Fruit fly (Drosophila melanogaster) whole organism, embryonic: ENCODE results near the gene nonC.
A peak's percentile ranks its signal among the peaks of the same experiment; 100 is the strongest.

Experiments
- ATbp ChIP-seq: fragments of 200-800 bp; sonication (Bioruptor generic); optimal IDR thresholded peaks from 2 replicates; lab custom pipeline; 2017; ENCODE audit warnings: missing biosample characterization, mild to moderate bottlenecking, missing genetic modification characterization, missing genetic modification reagents
- Antp ChIP-seq: fragments of 200-800 bp; sonication (Bioruptor generic); optimal IDR thresholded peaks from 3 replicates; lab custom pipeline; 2016; ENCODE audit warnings: missing biosample characterization, missing genetic modification characterization
- CG11456 ChIP-seq: fragments of 200-800 bp; sonication (Bioruptor generic); IDR thresholded peaks from 3 replicates; pipeline ENCODE4 v1.3.6; 2022; ENCODE audit warnings: missing biosample characterization, missing genetic modification characterization
- CG11504 ChIP-seq: fragments of 200-800 bp; sonication (Bioruptor generic); optimal IDR thresholded peaks from 3 replicates; lab custom pipeline; 2019; ENCODE audit warnings: missing biosample characterization, mild to moderate bottlenecking, missing genetic modification characterization, moderate library complexity
- CG11560 ChIP-seq: fragments of 200-800 bp; sonication (Bioruptor generic); IDR thresholded peaks from 3 replicates; pipeline ENCODE4 v1.3.6; 2022; ENCODE audit warnings: missing biosample characterization, missing genetic modification characterization
- CG12236 ChIP-seq: fragments of 200-800 bp; sonication (Bioruptor generic); optimal IDR thresholded peaks from 2 replicates; lab custom pipeline; 2016; ENCODE audit warnings: missing biosample characterization, missing genetic modification characterization
- CG15479 ChIP-seq: fragments of 200-800 bp; sonication (Bioruptor generic); optimal IDR thresholded peaks from 3 replicates; lab custom pipeline; 2019; ENCODE audit warnings: missing biosample characterization, mild to moderate bottlenecking, missing genetic modification characterization, moderate library complexity
- CG1603 ChIP-seq: fragments of 200-800 bp; sonication (Bioruptor generic); optimal IDR thresholded peaks from 2 replicates; lab custom pipeline; 2019; ENCODE audit warnings: missing biosample characterization, mild to moderate bottlenecking, missing genetic modification characterization, moderate library complexity
- CG17829 ChIP-seq: fragments of 200-800 bp; optimal IDR thresholded peaks from 2 replicates; lab custom pipeline; 2019; ENCODE audit warnings: missing biosample characterization, mild to moderate bottlenecking, missing genetic modification characterization, moderate library complexity
- CG3065 ChIP-seq: fragments of 200-800 bp; sonication (Bioruptor generic); optimal IDR thresholded peaks from 2 replicates; lab custom pipeline; 2016; ENCODE audit warnings: missing biosample characterization, missing genetic modification characterization
- CG31388 ChIP-seq: fragments of 200-800 bp; sonication (Bioruptor generic); optimal IDR thresholded peaks from 2 replicates; lab custom pipeline; 2016; ENCODE audit warnings: missing biosample characterization, missing genetic modification characterization
- CG32767 ChIP-seq: fragments of 200-800 bp; sonication (Bioruptor generic); IDR thresholded peaks from 2 replicates; pipeline ENCODE4 v1.3.6; 2022; ENCODE audit warnings: missing biosample characterization, missing genetic modification characterization
- CG3726 ChIP-seq: fragments of 200-800 bp; sonication (Bioruptor generic); IDR thresholded peaks from 3 replicates; pipeline ENCODE4, ENCODE4 v1.3.6; 2022; ENCODE audit warnings: missing biosample characterization, missing genetic modification characterization
- CG6813 ChIP-seq: fragments of 200-800 bp; sonication (Bioruptor generic); optimal IDR thresholded peaks from 2 replicates; lab custom pipeline; 2017; ENCODE audit warnings: missing biosample characterization, missing genetic modification characterization, mild to moderate bottlenecking, moderate library complexity, missing genetic modification reagents
- CG7271 ChIP-seq: fragments of 200-800 bp; sonication (Bioruptor generic); optimal IDR thresholded peaks from 2 replicates; lab custom pipeline; 2018; ENCODE audit warnings: missing biosample characterization, mild to moderate bottlenecking, missing genetic modification characterization, moderate library complexity
- CG7357 ChIP-seq: fragments of 200-800 bp; sonication (Bioruptor generic); IDR thresholded peaks from 3 replicates; pipeline ENCODE4 v1.3.6; 2022; ENCODE audit warnings: missing biosample characterization, missing genetic modification characterization
- CG8478 ChIP-seq: fragments of >200 bp; optimal IDR thresholded peaks from 2 replicates; lab custom pipeline; 2018
- CG9727 ChIP-seq: fragments of 200-800 bp; sonication (Bioruptor generic); optimal IDR thresholded peaks from 3 replicates; lab custom pipeline; 2017; ENCODE audit warnings: missing biosample characterization, mild to moderate bottlenecking, missing genetic modification characterization
- Dll ChIP-seq: fragments of 200-800 bp; sonication (Bioruptor generic); IDR thresholded peaks from 4 replicates; pipeline ENCODE4 v1.3.6; 2022; ENCODE audit warnings: missing biosample characterization, missing genetic modification characterization; ENCODE audit not compliant: partially characterized antibody
- Drgx ChIP-seq: fragments of 200-800 bp; sonication (Bioruptor generic); IDR thresholded peaks from 2 replicates; pipeline ENCODE4 v1.3.6; 2022; ENCODE audit warnings: missing biosample characterization, missing genetic modification characterization
- Fer3 ChIP-seq: fragments of 200-800 bp; sonication (Bioruptor generic); optimal IDR thresholded peaks from 2 replicates; lab custom pipeline; 2018; ENCODE audit warnings: missing biosample characterization, mild to moderate bottlenecking, missing genetic modification characterization, moderate library complexity
- Mad ChIP-seq: fragments of 200-800 bp; sonication (Bioruptor generic); optimal IDR thresholded peaks from 2 replicates; lab custom pipeline; 2016; ENCODE audit warnings: missing biosample characterization, missing genetic modification characterization
- NFAT ChIP-seq: fragments of 200-800 bp; sonication (Bioruptor generic); IDR thresholded peaks from 2 replicates; pipeline ENCODE4 v1.3.6; 2022; ENCODE audit warnings: missing biosample characterization, missing genetic modification characterization
- NfI ChIP-seq: fragments of 200-800 bp; sonication (Bioruptor generic); optimal IDR thresholded peaks from 3 replicates; lab custom pipeline; 2018; ENCODE audit warnings: missing biosample characterization, mild to moderate bottlenecking, missing genetic modification characterization, moderate library complexity
- Side ChIP-seq: fragments of 200-800 bp; sonication (Bioruptor generic); optimal IDR thresholded peaks from 2 replicates; lab custom pipeline; 2016; ENCODE audit warnings: missing biosample characterization, missing genetic modification characterization
- Sin3A ChIP-seq: fragments of >200 bp; optimal IDR thresholded peaks from 2 replicates; lab custom pipeline; 2018
- Usf ChIP-seq: fragments of 200-800 bp; sonication (Bioruptor generic); optimal IDR thresholded peaks from 2 replicates; lab custom pipeline; 2017; ENCODE audit warnings: missing genotype, missing biosample characterization, missing genetic modification characterization
- aop ChIP-seq: fragments of 200-800 bp; sonication (Bioruptor generic); IDR thresholded peaks from 2 replicates; pipeline ENCODE4 v1.3.6; 2022; ENCODE audit warnings: missing biosample characterization, missing genetic modification characterization
- bbx ChIP-seq: fragments of 200-800 bp; sonication (Bioruptor generic); IDR thresholded peaks from 2 replicates; pipeline ENCODE4 v1.3.6; 2022; ENCODE audit warnings: missing biosample characterization, missing genetic modification characterization; ENCODE audit not compliant: partially characterized antibody
- bcd ChIP-seq: fragments of 200-800 bp; sonication (Bioruptor generic); optimal IDR thresholded peaks from 2 replicates; lab custom pipeline; 2017; ENCODE audit warnings: missing biosample characterization, mild to moderate bottlenecking, missing genetic modification characterization
- fd3F ChIP-seq: fragments of 200-800 bp; sonication (Bioruptor generic); optimal IDR thresholded peaks from 2 replicates; lab custom pipeline; 2018; ENCODE audit warnings: missing biosample characterization, mild to moderate bottlenecking, missing genetic modification characterization, moderate library complexity
- gcm ChIP-seq: fragments of 200-800 bp; sonication (Bioruptor generic); optimal IDR thresholded peaks from 2 replicates; lab custom pipeline; 2019; ENCODE audit warnings: missing biosample characterization, mild to moderate bottlenecking, missing genetic modification characterization, moderate library complexity
- gfzf ChIP-seq: fragments of 200-800 bp; sonication (Bioruptor generic); optimal IDR thresholded peaks from 2 replicates; lab custom pipeline; 2016; ENCODE audit warnings: missing biosample characterization, mild to moderate bottlenecking, missing genetic modification characterization, moderate library complexity
- gsb-n ChIP-seq: fragments of 200-800 bp; sonication (Bioruptor generic); optimal IDR thresholded peaks from 3 replicates; lab custom pipeline; 2018; ENCODE audit warnings: missing biosample characterization, mild to moderate bottlenecking, missing genetic modification characterization
- kni ChIP-seq: fragments of 200-800 bp; sonication (Bioruptor generic); optimal IDR thresholded peaks from 3 replicates; lab custom pipeline; 2017; ENCODE audit warnings: mild to moderate bottlenecking, missing biosample characterization, missing genetic modification reagents, missing genetic modification characterization
- knrl ChIP-seq: fragments of 200-800 bp; sonication (Bioruptor generic); IDR thresholded peaks from 3 replicates; pipeline ENCODE4 v1.3.6; 2022; ENCODE audit warnings: missing biosample characterization, missing genetic modification characterization; ENCODE audit not compliant: partially characterized antibody
- lbe ChIP-seq: fragments of 200-800 bp; sonication (Bioruptor generic); optimal IDR thresholded peaks from 2 replicates; lab custom pipeline; 2016; ENCODE audit warnings: missing biosample characterization, mild to moderate bottlenecking, missing genetic modification characterization
- nmo ChIP-seq: fragments of 200-800 bp; sonication (Bioruptor generic); optimal IDR thresholded peaks from 2 replicates; lab custom pipeline; 2018; ENCODE audit warnings: missing biosample characterization, mild to moderate bottlenecking, missing genetic modification characterization, moderate library complexity
- pfk ChIP-seq: fragments of 200-800 bp; sonication (Bioruptor generic); optimal IDR thresholded peaks from 2 replicates; lab custom pipeline; 2018; ENCODE audit warnings: missing biosample characterization, mild to moderate bottlenecking, missing genetic modification characterization, moderate library complexity
- psq ChIP-seq: fragments of 200-800 bp; sonication (Bioruptor generic); optimal IDR thresholded peaks from 2 replicates; lab custom pipeline; 2017; ENCODE audit warnings: missing biosample characterization, missing genetic modification characterization
- row ChIP-seq: fragments of 200-800 bp; sonication (Bioruptor generic); IDR thresholded peaks from 3 replicates; pipeline ENCODE4 v1.3.6; 2022; ENCODE audit warnings: missing biosample characterization, missing genetic modification characterization
- sc ChIP-seq, 3 experiments: fragments of >200 bp in 2 of 3; fragments of 200-800 bp in 1 of 3; sonication (Bioruptor generic) in 1 of 3; optimal IDR thresholded peaks; 2 replicates in 2 of 3; 3 replicates in 1 of 3; lab custom pipeline; 2017; ENCODE audit warnings: mild to moderate bottlenecking in 1 of 3, missing biosample characterization in 1 of 3, missing genetic modification characterization in 1 of 3, missing genetic modification reagents in 1 of 3
- stc ChIP-seq: fragments of 200-800 bp; sonication (Bioruptor generic); IDR thresholded peaks from 2 replicates; pipeline ENCODE4 v1.3.6; 2022; ENCODE audit warnings: missing biosample characterization, missing genetic modification characterization
- tin ChIP-seq: fragments of 200-800 bp; sonication (Bioruptor generic); optimal IDR thresholded peaks from 3 replicates; lab custom pipeline; 2016; ENCODE audit warnings: missing biosample characterization, missing genetic modification characterization
- toy ChIP-seq: fragments of 200-800 bp; sonication (Bioruptor generic); IDR thresholded peaks from 2 replicates; pipeline ENCODE4 v1.3.6; 2022; ENCODE audit warnings: missing biosample characterization, missing genetic modification characterization
- ttk ChIP-seq: fragments of 200-800 bp; sonication (Bioruptor generic); IDR thresholded peaks from 2 replicates; pipeline ENCODE4 v2.1.2; 2022; ENCODE audit warnings: missing biosample characterization, missing genetic modification characterization
- twi ChIP-seq: fragments of 200-800 bp; optimal IDR thresholded peaks from 2 replicates; lab custom pipeline; 2019; ENCODE audit warnings: missing biosample characterization, mild to moderate bottlenecking, missing genetic modification characterization, moderate library complexity
- usp ChIP-seq: fragments of >200 bp; optimal IDR thresholded peaks from 2 replicates; lab custom pipeline; 2017; ENCODE audit warnings: missing biosample characterization, missing genetic modification characterization
- wor ChIP-seq: fragments of 200-800 bp; sonication (Bioruptor generic); IDR thresholded peaks from 2 replicates; pipeline ENCODE4 v1.3.6; 2022; ENCODE audit warnings: missing biosample characterization, missing genetic modification characterization
- zen2 ChIP-seq: fragments of 200-800 bp; sonication (Bioruptor generic); IDR thresholded peaks from 3 replicates; pipeline ENCODE4 v1.3.6; 2022; ENCODE audit warnings: missing biosample characterization, missing genetic modification characterization; ENCODE audit not compliant: partially characterized antibody
- zf30C ChIP-seq: fragments of 200-800 bp; sonication (Bioruptor generic); optimal IDR thresholded peaks from 3 replicates; lab custom pipeline; 2018; ENCODE audit warnings: missing biosample characterization, mild to moderate bottlenecking, missing genetic modification characterization

Gene nonC

DNA sequence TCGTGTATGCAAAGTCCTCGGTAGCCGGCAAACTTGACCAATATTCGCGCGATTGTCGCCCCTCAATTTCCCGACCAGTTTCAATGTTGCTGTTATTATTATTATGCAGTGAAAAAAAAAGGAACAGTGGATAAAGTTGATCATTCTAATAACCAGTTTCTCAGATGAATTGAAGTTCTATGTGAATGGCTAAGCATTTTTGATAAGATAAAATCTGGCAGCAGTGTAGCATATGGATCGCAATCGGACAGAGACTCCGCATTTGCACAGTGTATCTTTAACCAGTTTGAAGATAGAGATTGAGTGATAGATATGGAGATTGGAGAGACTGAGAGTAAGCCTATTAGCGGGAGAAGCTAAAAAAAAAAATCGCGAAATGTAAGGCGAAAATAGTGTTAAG, 30.9 kb upstream of the nonC start (continued):
- peak; percentile 54 for TF ChIP-seq nmo (GFP tag; lab: Kevin White, UChicago)
- no peak for TF ChIP-seq gfzf
- TF ChIP-seq CG32767 (GFP tag; lab: Robert Waterston, UW), result peak; percentile 30; the same call in 1 of the 2 replicates
- TF ChIP-seq NFAT (GFP tag; lab: Robert Waterston, UW), result peak; percentile 88
- TF ChIP-seq CG11456, result peak; percentile 86
- no peak for TF ChIP-seq usp
- TF ChIP-seq Drgx (GFP tag; lab: Robert Waterston, UW), result peak; percentile 90
- TF ChIP-seq Dll (GFP tag; lab: Robert Waterston, UW), result no peak
- TF ChIP-seq wor (GFP tag; lab: Robert Waterston, UW), result peak; percentile 58
- peak; percentile 0 for TF ChIP-seq psq (GFP tag; lab: Kevin White, UChicago)
- TF ChIP-seq knrl (GFP tag; lab: Robert Waterston, UW), result no peak
- TF ChIP-seq ttk, result peak; percentile 76
- TF ChIP-seq Side (GFP tag; lab: Kevin White, UChicago), result peak; percentile 74
- peak; percentile 65 for TF ChIP-seq toy
- no peak for TF ChIP-seq CG3726 (GFP tag; lab: Robert Waterston, UW)
- TF ChIP-seq bcd (GFP tag; lab: Kevin White, UChicago), result peak; percentile 67
- TF ChIP-seq CG8478 (lab: Kevin White, UChicago), result no peak
- TF ChIP-seq sc (optimal IDR thresholded peaks at IDR 0.05; lab: Kevin White, UChicago), result no peak
- TF ChIP-seq sc (GFP tag; optimal IDR thresholded peaks at IDR 0.05; lab: Kevin White, UChicago), result no peak
- TF ChIP-seq Antp (GFP tag; lab: Kevin White, UChicago), result peak; percentile 69
- TF ChIP-seq stc, result peak; percentile 73
- TF ChIP-seq Fer3 (tag; lab: Kevin White, UChicago), result peak; percentile 82
- TF ChIP-seq CG31388, result no peak
- no peak for TF ChIP-seq twi (tag; lab: Kevin White, UChicago)
- no peak for TF ChIP-seq zen2
- TF ChIP-seq CG6813, result peak; percentile 39
- TF ChIP-seq bbx, result no peak
- no peak for TF ChIP-seq Sin3A
- peak; percentile 68 for TF ChIP-seq row (GFP tag; lab: Robert Waterston, UW)
- no peak for TF ChIP-seq CG7271 (tag; lab: Kevin White, UChicago)
- no peak for TF ChIP-seq kni
- TF ChIP-seq Usf (GFP tag; lab: Kevin White, UChicago), result peak; percentile 29
- no peak for TF ChIP-seq CG12236 (GFP tag; lab: Kevin White, UChicago)
- no peak for TF ChIP-seq lbe
- peak; percentile 62 for TF ChIP-seq ATbp (GFP tag; lab: Kevin White, UChicago)
- peak; percentile 81 for TF ChIP-seq CG1603 (tag; lab: Kevin White, UChicago)
- no peak for TF ChIP-seq zf30C (GFP tag; lab: Kevin White, UChicago)
- TF ChIP-seq CG9727 (GFP tag; lab: Kevin White, UChicago), result peak; percentile 10
- TF ChIP-seq tin (GFP tag; lab: Kevin White, UChicago), result peak; percentile 73
- TF ChIP-seq CG15479, result no peak
- peak; percentile 82 for TF ChIP-seq CG11504 (tag; lab: Kevin White, UChicago)
- peak; percentile 69 for TF ChIP-seq fd3F (GFP tag; lab: Kevin White, UChicago)
- TF ChIP-seq CG7357 (GFP tag; lab: Robert Waterston, UW), result peak; percentile 43; the same call in 1 of the 3 replicates
- TF ChIP-seq aop (GFP tag; lab: Robert Waterston, UW), result peak; percentile 49; the same call in 1 of the 2 replicates
- TF ChIP-seq Mad, result no peak
- peak; percentile 76 for TF ChIP-seq NfI (GFP tag; lab: Kevin White, UChicago)
- TF ChIP-seq CG11560, result peak; percentile 53; the same call in 1 of the 3 replicates
- TF ChIP-seq CG3065 (GFP tag; lab: Kevin White, UChicago), result peak; percentile 12
- no peak for TF ChIP-seq gsb-n (tag; lab: Kevin White, UChicago)
- peak; percentile 32 for TF ChIP-seq gcm
- TF ChIP-seq CG17829 (tag; lab: Kevin White, UChicago), result no peak
- no peak for TF ChIP-seq pfk (GFP tag; lab: Kevin White, UChicago)
